Fruit fly (Drosophila melanogaster): ENCODE data around the gene kst.

kst gene

DNA sequence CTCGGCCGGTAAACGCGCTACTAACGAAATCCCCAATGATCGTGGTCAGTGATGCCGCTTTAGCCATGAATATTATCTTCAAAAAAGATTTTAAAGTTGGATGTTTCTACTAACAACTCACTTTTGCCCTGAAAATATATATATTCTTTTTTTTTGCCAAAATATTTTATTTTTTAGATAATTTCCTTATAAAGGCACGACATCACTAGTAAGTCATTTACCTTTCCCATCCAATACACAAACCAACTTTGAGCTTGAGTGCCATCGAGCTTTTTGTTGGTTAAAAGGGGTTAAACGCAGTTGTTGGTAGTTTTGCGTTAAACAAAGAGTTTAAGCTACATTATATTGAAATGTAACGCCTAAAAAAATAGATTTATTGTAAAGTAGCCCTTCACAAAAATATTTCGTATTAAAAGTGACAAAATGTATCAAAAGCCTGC is 33.6 kb upstream of the kst start, which contains the start of gene CG14968 (continued):
- TF ChIP-seq nmo (GFP tag; optimal IDR thresholded peaks at IDR 0.05) (peak; percentile 90), toy (GFP tag; IDR thresholded peaks at IDR 0.05) (peak; percentile 90), pho (GFP tag; optimal IDR thresholded peaks at IDR 0.05) (peak; percentile 78), gsb-n (tag; optimal IDR thresholded peaks at IDR 0.05) (peak; percentile 74), gsb (GFP tag; IDR thresholded peaks at IDR 0.05) (peak; percentile 92), wek (GFP tag; optimal IDR thresholded peaks at IDR 0.05) (no peak), NFAT (GFP tag; IDR thresholded peaks at IDR 0.05) (peak; percentile 96), ind (GFP tag; optimal IDR thresholded peaks at IDR 0.05) (peak; percentile 94), salm (tag; optimal IDR thresholded peaks at IDR 0.05) (peak; percentile 86), dysf (GFP tag; IDR thresholded peaks at IDR 0.05) (peak; percentile 97), CG8944 (GFP tag; optimal IDR thresholded peaks at IDR 0.05) (peak; percentile 34), tna (GFP tag; IDR thresholded peaks at IDR 0.05; ENCODE audit: partially characterized antibody) (no peak), gt (GFP tag; IDR thresholded peaks at IDR 0.05) (peak; percentile 82), CG7839 (tag; optimal IDR thresholded peaks at IDR 0.05) (peak; percentile 95), CG11085 (GFP tag; IDR thresholded peaks at IDR 0.05) (peak; percentile 90), CG8290 (GFP tag; optimal IDR thresholded peaks at IDR 0.05) (peak; percentile 74), CG8290 (tag; optimal IDR thresholded peaks at IDR 0.05) (peak in 1 of 2 experiments; percentile 77), unpg (GFP tag; optimal IDR thresholded peaks at IDR 0.05) (peak; percentile 95), fru (optimal IDR thresholded peaks at IDR 0.05) (no peak), odd (GFP tag; optimal IDR thresholded peaks at IDR 0.05) (peak; percentile 88), pb (GFP tag; optimal IDR thresholded peaks at IDR 0.05) (peak; percentile 37), crc (GFP tag; optimal IDR thresholded peaks at IDR 0.05) (peak; percentile 52), insv (GFP tag; optimal IDR thresholded peaks at IDR 0.05) (peak in 1 of 2 experiments; percentile 33), D (optimal IDR thresholded peaks at IDR 0.05) (no peak), D (GFP tag; optimal IDR thresholded peaks at IDR 0.05) (peak; percentile 81), bab2 (GFP tag; optimal IDR thresholded peaks at IDR 0.05) (peak; percentile 87), CG10366 (GFP tag; IDR thresholded peaks at IDR 0.05) (peak; percentile 97), Mes4 (GFP tag; optimal IDR thresholded peaks at IDR 0.05) (no peak), dmrt99B (tag; optimal IDR thresholded peaks at IDR 0.05) (peak; percentile 93), pita (GFP tag; optimal IDR thresholded peaks at IDR 0.05) (peak; percentile 26), CG6254 (GFP tag; optimal IDR thresholded peaks at IDR 0.05) (peak; percentile 81), CG15479 (GFP tag; optimal IDR thresholded peaks at IDR 0.05) (no peak), CG3726 (GFP tag; IDR thresholded peaks at IDR 0.05) (peak; percentile 87), MBD-R2 (GFP tag; IDR thresholded peaks at IDR 0.05) (peak; percentile 93), fd102C (GFP tag; optimal IDR thresholded peaks at IDR 0.05) (no peak), CG7745 (tag; optimal IDR thresholded peaks at IDR 0.05) (no peak), zfh2 (GFP tag; optimal IDR thresholded peaks at IDR 0.05) (peak; percentile 75), CG10267 (tag; optimal IDR thresholded peaks at IDR 0.05) (peak; percentile 84), CG3995 (GFP tag; optimal IDR thresholded peaks at IDR 0.05) (peak; percentile 52), CG17361 (GFP tag; IDR thresholded peaks at IDR 0.05) (peak; percentile 92), nau (GFP tag; optimal IDR thresholded peaks at IDR 0.05) (peak; percentile 85), nom (GFP tag; optimal IDR thresholded peaks at IDR 0.05) (peak; percentile 59), GATAe (GFP tag; conservative IDR thresholded peaks at IDR 0.05) (peak; percentile 75; the same call in 1 of the 2 replicates), CG5245 (GFP tag; optimal IDR thresholded peaks at IDR 0.05) (peak; percentile 80), H15 (GFP tag; IDR thresholded peaks at IDR 0.05) (peak; percentile 93), tgo (GFP tag; IDR thresholded peaks at IDR 0.05) (peak; percentile 96), bsh (GFP tag; optimal IDR thresholded peaks at IDR 0.05) (peak; percentile 70 to 95), zen2 (GFP tag; IDR thresholded peaks at IDR 0.05; ENCODE audit: partially characterized antibody) (no peak), CG4820 (GFP tag; optimal IDR thresholded peaks at IDR 0.05) (peak; percentile 85), Kr (GFP tag; optimal IDR thresholded peaks at IDR 0.05) (no peak), CG16813 (GFP tag; IDR thresholded peaks at IDR 0.05; ENCODE audit: partially characterized antibody) (no peak), Asciz (GFP tag; optimal IDR thresholded peaks at IDR 0.05) (peak; percentile 88)
